Worm (Caenorhabditis elegans) whole organism, mixed stage, embryonic: ENCODE measurements around the gene F28C6.8.

Source experiments
- bed-3 ChIP-seq: fragments of 200-800 bp; sonication (Bioruptor generic); optimal IDR thresholded peaks from 3 replicates; lab custom pipeline; 2018; ENCODE audit warnings: mild to moderate bottlenecking, missing genetic modification characterization, moderate library complexity, missing compliant biosample characterization
- ceh-39 ChIP-seq: fragments of 150-350 bp; optimal IDR thresholded peaks from 2 replicates; lab custom pipeline; 2014; ENCODE audit warnings: missing biosample characterization, missing genetic modification characterization
- ceh-83 ChIP-seq: fragments of 200-800 bp; sonication (Bioruptor generic); optimal IDR thresholded peaks from 2 replicates; lab custom pipeline; 2018; ENCODE audit warnings: mild to moderate bottlenecking, missing genetic modification characterization, missing compliant biosample characterization
- nhr-12 ChIP-seq: fragments of 150-350 bp; optimal IDR thresholded peaks from 2 replicates; lab custom pipeline; 2014; ENCODE audit warnings: missing biosample characterization, missing genetic modification characterization
- pha-4 ChIP-seq: fragments of 150-350 bp; optimal IDR thresholded peaks from 2 replicates; lab custom pipeline; 2018; ENCODE audit warnings: missing biosample characterization, missing genetic modification reagents, missing genetic modification characterization
- ztf-11 ChIP-seq: fragments of 150-350 bp; optimal IDR thresholded peaks from 2 replicates; lab custom pipeline; 2014; ENCODE audit warnings: missing biosample characterization, missing genetic modification characterization

ce11 chrII:8623396-8623795 is 16.7 kb downstream of the F28C6.8 start, which contains the start of gene T22C8.4:
- no peak for TF ChIP-seq pha-4 (tag; lab: Kevin White, UChicago)
- TF ChIP-seq ceh-83 (GFP tag; lab: Kevin White, UChicago) = no peak
- TF ChIP-seq ceh-39 (tag; lab: Kevin White, UChicago) = no peak
- no peak for TF ChIP-seq bed-3 (GFP tag; lab: Kevin White, UChicago)
- no peak for TF ChIP-seq nhr-12 (tag; lab: Kevin White, UChicago)
- no peak for TF ChIP-seq ztf-11
